Worm (Caenorhabditis elegans): Measurements from ENCODE around the gene F14D7.2.

- TF ChIP-seq sptf-1 (tag; optimal IDR thresholded peaks at IDR 0.05) (no peak), nhr-28 (tag; optimal IDR thresholded peaks at IDR 0.05) (no peak), nhr-2 (tag; optimal IDR thresholded peaks at IDR 0.05) (no peak), ceh-39 (tag; optimal IDR thresholded peaks at IDR 0.05) (no peak), ces-1 (GFP tag; optimal IDR thresholded peaks at IDR 0.05) (no peak), nhr-237 (tag; optimal IDR thresholded peaks at IDR 0.05) (no peak), ham-2 (GFP tag; optimal IDR thresholded peaks at IDR 0.05) (no peak)
Measured at ce11 chrV:14319101-14319781, 25.7 kb upstream of the F14D7.2 start, which contains the start of gene F47B8.13.

All from whole organism, mixed stage, embryonic.